Fruit fly (Drosophila melanogaster): ENCODE results near the gene CG8086.

dm6 chr2L:8290092-8290424 lies 32.8 kb upstream of the CG8086 start:
- no peak for TF ChIP-seq CG8478 (optimal IDR thresholded peaks at IDR 0.05)
- TF ChIP-seq CTCF (optimal IDR thresholded peaks at IDR 0.05): no peak
